Worm (Caenorhabditis elegans): ENCODE results near the gene T24A6.17.

T24A6.17 gene

ce11 chrV:3583622-3584021, 19.4 kb upstream of the T24A6.17 start:
- TF ChIP-seq pha-4 (tag; optimal IDR thresholded peaks at IDR 0.05) = no peak
- no peak for TF ChIP-seq sptf-1 (tag; optimal IDR thresholded peaks at IDR 0.05)
- no peak for TF ChIP-seq ceh-83 (GFP tag; optimal IDR thresholded peaks at IDR 0.05)
- no peak for TF ChIP-seq nhr-28 (tag; optimal IDR thresholded peaks at IDR 0.05)
- TF ChIP-seq bed-3 (GFP tag; optimal IDR thresholded peaks at IDR 0.05) = no peak
- no peak for TF ChIP-seq lin-13 (tag; optimal IDR thresholded peaks at IDR 0.05)
- TF ChIP-seq sem-2 (GFP tag; optimal IDR thresholded peaks at IDR 0.05) = no peak
- TF ChIP-seq nhr-12 (tag; optimal IDR thresholded peaks at IDR 0.05) = no peak
- no peak for TF ChIP-seq elt-3 (tag; optimal IDR thresholded peaks at IDR 0.05)
- no peak for TF ChIP-seq nhr-2 (tag; optimal IDR thresholded peaks at IDR 0.05)
- TF ChIP-seq ceh-43 (GFP tag; optimal IDR thresholded peaks at IDR 0.05) = no peak
- TF ChIP-seq snpc-4 (tag; optimal IDR thresholded peaks at IDR 0.05) = no peak
- no peak for TF ChIP-seq mep-1 (tag; optimal IDR thresholded peaks at IDR 0.05)
- TF ChIP-seq ces-1 (GFP tag; optimal IDR thresholded peaks at IDR 0.05) = no peak
- TF ChIP-seq elt-1 (tag; optimal IDR thresholded peaks at IDR 0.05; ENCODE audit: borderline replicate concordance, insufficient read depth) = no peak
- TF ChIP-seq zip-8 (tag; optimal IDR thresholded peaks at IDR 0.05) = no peak
- TF ChIP-seq lsy-2 (tag; optimal IDR thresholded peaks at IDR 0.05) = no peak

DNA sequence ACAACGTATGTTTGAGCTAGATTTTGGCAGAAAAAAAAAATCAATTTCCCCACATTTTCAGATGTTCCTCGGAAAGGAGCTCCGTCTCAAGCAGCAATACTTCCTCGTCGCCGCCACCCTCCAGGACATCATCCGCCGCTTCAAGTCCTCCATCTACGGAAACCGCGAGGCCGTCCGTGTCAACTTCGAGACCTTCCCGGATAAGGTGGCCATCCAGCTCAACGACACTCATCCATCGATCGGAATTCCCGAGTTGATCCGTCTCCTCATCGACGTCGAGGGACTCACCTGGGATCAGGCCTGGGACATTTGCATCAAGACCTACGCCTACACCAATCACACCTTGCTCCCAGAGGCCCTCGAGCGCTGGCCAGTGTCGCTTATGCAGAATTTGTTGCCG, 18.4 kb upstream of the T24A6.17 start:
- no peak for TF ChIP-seq pha-4 (tag; optimal IDR thresholded peaks at IDR 0.05)
- TF ChIP-seq zip-8 (tag; optimal IDR thresholded peaks at IDR 0.05) = no peak
- no peak for TF ChIP-seq lin-32 (GFP tag; optimal IDR thresholded peaks at IDR 0.05)
- TF ChIP-seq ham-2 (GFP tag; optimal IDR thresholded peaks at IDR 0.05) = no peak
- no peak for TF ChIP-seq flh-1 (GFP tag; optimal IDR thresholded peaks at IDR 0.05)
- TF ChIP-seq elt-1 (tag; optimal IDR thresholded peaks at IDR 0.05; ENCODE audit: borderline replicate concordance, insufficient read depth) = no peak
- TF ChIP-seq lsy-2 (tag; optimal IDR thresholded peaks at IDR 0.05) = no peak
- TF ChIP-seq ceh-83 (GFP tag; optimal IDR thresholded peaks at IDR 0.05) = no peak
- TF ChIP-seq bed-3 (GFP tag; optimal IDR thresholded peaks at IDR 0.05) = no peak
- no peak for TF ChIP-seq nhr-28 (tag; optimal IDR thresholded peaks at IDR 0.05)

ce11 chrV:3582086-3582485, 17.9 kb upstream of the T24A6.17 start:
- TF ChIP-seq ceh-39 (tag; optimal IDR thresholded peaks at IDR 0.05) = no peak
- no peak for TF ChIP-seq ham-2 (GFP tag; optimal IDR thresholded peaks at IDR 0.05)
- TF ChIP-seq hlh-1 (tag; optimal IDR thresholded peaks at IDR 0.05) = no peak
- TF ChIP-seq M03D4.4 (tag; optimal IDR thresholded peaks at IDR 0.05) = no peak
- no peak for TF ChIP-seq mep-1 (tag; optimal IDR thresholded peaks at IDR 0.05)
- TF ChIP-seq sptf-1 (tag; optimal IDR thresholded peaks at IDR 0.05) = no peak
- no peak for TF ChIP-seq unc-120 (tag; optimal IDR thresholded peaks at IDR 0.05; ENCODE audit: poor library complexity, severe bottlenecking)
- TF ChIP-seq elt-3 (tag; optimal IDR thresholded peaks at IDR 0.05) = no peak
- TF ChIP-seq ces-1 (GFP tag; optimal IDR thresholded peaks at IDR 0.05) = no peak
- TF ChIP-seq nhr-12 (tag; optimal IDR thresholded peaks at IDR 0.05) = no peak
- no peak for TF ChIP-seq ceh-83 (GFP tag; optimal IDR thresholded peaks at IDR 0.05)
- no peak for TF ChIP-seq sem-2 (GFP tag; optimal IDR thresholded peaks at IDR 0.05)
- TF ChIP-seq unc-39 (tag; optimal IDR thresholded peaks at IDR 0.05) = no peak
- TF ChIP-seq pha-4 (tag; optimal IDR thresholded peaks at IDR 0.05) = no peak
- TF ChIP-seq ztf-11 (tag; optimal IDR thresholded peaks at IDR 0.05) = no peak
- no peak for TF ChIP-seq nhr-28 (tag; optimal IDR thresholded peaks at IDR 0.05)

ce11 chrV:3581643-3582042, 17.4 kb upstream of the T24A6.17 start:
- TF ChIP-seq pha-4 (tag; optimal IDR thresholded peaks at IDR 0.05) (no peak), unc-120 (tag; optimal IDR thresholded peaks at IDR 0.05; ENCODE audit: poor library complexity, severe bottlenecking) (no peak), lin-13 (tag; optimal IDR thresholded peaks at IDR 0.05) (no peak), snpc-4 (tag; optimal IDR thresholded peaks at IDR 0.05) (no peak), ceh-43 (GFP tag; optimal IDR thresholded peaks at IDR 0.05) (no peak), mep-1 (tag; optimal IDR thresholded peaks at IDR 0.05) (no peak), flh-1 (GFP tag; optimal IDR thresholded peaks at IDR 0.05) (no peak), bed-3 (GFP tag; optimal IDR thresholded peaks at IDR 0.05) (no peak), zip-8 (tag; optimal IDR thresholded peaks at IDR 0.05) (no peak), nhr-12 (tag; optimal IDR thresholded peaks at IDR 0.05) (no peak), unc-62 (GFP tag; optimal IDR thresholded peaks at IDR 0.05) (no peak)

DNA sequence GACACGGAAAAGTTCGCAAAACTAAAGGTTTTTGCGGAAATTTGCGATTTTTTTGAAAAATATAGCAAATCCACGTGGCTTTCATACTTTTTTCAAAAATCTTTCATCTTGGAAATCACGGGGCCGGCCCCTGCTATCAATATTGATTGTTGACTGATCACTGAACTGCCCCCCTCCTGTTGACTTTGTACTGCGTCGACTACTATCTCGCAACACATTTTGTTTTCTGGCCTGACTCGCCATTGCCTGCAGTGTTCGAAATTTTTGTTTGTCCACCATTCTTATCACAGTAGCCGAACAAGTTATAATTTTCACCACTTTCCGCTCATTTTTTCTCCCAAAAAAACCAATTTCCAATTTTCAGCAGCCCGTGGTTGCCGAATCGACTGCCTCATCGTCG, 16.8 kb upstream of the T24A6.17 start:
- no peak for TF ChIP-seq cnd-1 (tag; optimal IDR thresholded peaks at IDR 0.05)
- TF ChIP-seq mep-1 (tag; optimal IDR thresholded peaks at IDR 0.05) = no peak
- no peak for TF ChIP-seq ztf-11 (tag; optimal IDR thresholded peaks at IDR 0.05)
- no peak for TF ChIP-seq unc-39 (tag; optimal IDR thresholded peaks at IDR 0.05)
- no peak for TF ChIP-seq M03D4.4 (tag; optimal IDR thresholded peaks at IDR 0.05)
- TF ChIP-seq lin-32 (GFP tag; optimal IDR thresholded peaks at IDR 0.05) = no peak
- no peak for TF ChIP-seq bed-3 (GFP tag; optimal IDR thresholded peaks at IDR 0.05)
- no peak for TF ChIP-seq nhr-2 (tag; optimal IDR thresholded peaks at IDR 0.05)
- no peak for TF ChIP-seq mls-2 (tag; optimal IDR thresholded peaks at IDR 0.05)
- no peak for TF ChIP-seq sem-2 (GFP tag; optimal IDR thresholded peaks at IDR 0.05)
- TF ChIP-seq zip-8 (tag; optimal IDR thresholded peaks at IDR 0.05) = no peak

Measured in whole organism, mixed stage, embryonic.